Fruit fly (Drosophila melanogaster) whole organism, embryonic: ENCODE measurements around the gene pps.

ENCODE experiments used
- Aef1 ChIP-seq: fragments of 200-800 bp; sonication (Bioruptor generic); IDR thresholded peaks from 3 replicates; pipeline ENCODE4 v1.3.6; 2022; ENCODE audit warnings: missing biosample characterization, missing genetic modification characterization
- Atf6 ChIP-seq: fragments of 200-800 bp; sonication (Bioruptor generic); IDR thresholded peaks from 2 replicates; pipeline ENCODE4 v1.3.6; 2022; ENCODE audit warnings: missing biosample characterization, missing genetic modification characterization
- CG10147 ChIP-seq: fragments of 200-800 bp; sonication (Bioruptor generic); optimal IDR thresholded peaks from 2 replicates; lab custom pipeline; 2019; ENCODE audit warnings: missing biosample characterization, mild to moderate bottlenecking, missing genetic modification characterization, moderate library complexity
- CG10267 ChIP-seq: fragments of 200-800 bp; sonication (Bioruptor generic); optimal IDR thresholded peaks from 2 replicates; lab custom pipeline; 2018; ENCODE audit warnings: missing biosample characterization, mild to moderate bottlenecking, missing genetic modification characterization, moderate library complexity
- CG12299 ChIP-seq: fragments of 200-800 bp; sonication (Bioruptor generic); optimal IDR thresholded peaks from 2 replicates; lab custom pipeline; 2018; ENCODE audit warnings: missing biosample characterization, mild to moderate bottlenecking, missing genetic modification characterization
- CG1233 ChIP-seq: fragments of 200-800 bp; sonication (Bioruptor generic); optimal IDR thresholded peaks from 4 replicates; lab custom pipeline; 2018; ENCODE audit warnings: missing biosample characterization, mild to moderate bottlenecking, missing genetic modification characterization
- CG13123 ChIP-seq: fragments of 200-800 bp; sonication (Bioruptor generic); optimal IDR thresholded peaks from 2 replicates; lab custom pipeline; 2016; ENCODE audit warnings: missing biosample characterization, missing genetic modification characterization
- CG13775 ChIP-seq: fragments of 200-800 bp; sonication (Bioruptor generic); optimal IDR thresholded peaks from 3 replicates; lab custom pipeline; 2017; ENCODE audit warnings: missing biosample characterization, mild to moderate bottlenecking, missing genetic modification characterization
- CG14014 ChIP-seq: fragments of 200-800 bp; sonication (Bioruptor generic); IDR thresholded peaks from 2 replicates; pipeline ENCODE4 v1.3.6; 2022; ENCODE audit warnings: missing biosample characterization, missing genetic modification characterization
- CG15479 ChIP-seq: fragments of 200-800 bp; sonication (Bioruptor generic); optimal IDR thresholded peaks from 3 replicates; lab custom pipeline; 2019; ENCODE audit warnings: missing biosample characterization, mild to moderate bottlenecking, missing genetic modification characterization, moderate library complexity
- CG1603 ChIP-seq: fragments of 200-800 bp; sonication (Bioruptor generic); optimal IDR thresholded peaks from 2 replicates; lab custom pipeline; 2019; ENCODE audit warnings: missing biosample characterization, mild to moderate bottlenecking, missing genetic modification characterization, moderate library complexity
- CG17361 ChIP-seq: fragments of 200-800 bp; sonication (Bioruptor generic); IDR thresholded peaks from 3 replicates; pipeline ENCODE4 v1.3.6; 2022; ENCODE audit warnings: missing biosample characterization, missing genetic modification characterization
- CG18011 ChIP-seq: fragments of 200-800 bp; sonication (Bioruptor generic); optimal IDR thresholded peaks from 2 replicates; lab custom pipeline; 2017; ENCODE audit warnings: missing biosample characterization, missing genetic modification characterization, mild to moderate bottlenecking, moderate library complexity, missing genotype
- CG18764 ChIP-seq: fragments of 200-800 bp; sonication (Bioruptor generic); optimal IDR thresholded peaks from 3 replicates; lab custom pipeline; 2016; ENCODE audit warnings: missing biosample characterization, missing genetic modification characterization
- CG2120 ChIP-seq: fragments of 200-800 bp; sonication (Bioruptor generic); optimal IDR thresholded peaks from 3 replicates; lab custom pipeline; 2016; ENCODE audit warnings: missing biosample characterization, missing genetic modification characterization
- CG2202 ChIP-seq: fragments of 200-800 bp; sonication (Bioruptor generic); optimal IDR thresholded peaks from 2 replicates; lab custom pipeline; 2018; ENCODE audit warnings: missing biosample characterization, mild to moderate bottlenecking, missing genetic modification characterization
- CG2712 ChIP-seq: fragments of 200-800 bp; optimal IDR thresholded peaks from 3 replicates; lab custom pipeline; 2019; ENCODE audit warnings: missing biosample characterization, mild to moderate bottlenecking, missing genetic modification characterization, moderate library complexity
- CG31224 ChIP-seq: fragments of 200-800 bp; sonication (Bioruptor generic); IDR thresholded peaks from 2 replicates; pipeline ENCODE4 v1.3.6; 2022; ENCODE audit warnings: missing biosample characterization, missing genetic modification characterization
- CG3407 ChIP-seq: fragments of 200-800 bp; sonication (Bioruptor generic); optimal IDR thresholded peaks from 2 replicates; lab custom pipeline; 2018; ENCODE audit warnings: missing biosample characterization, mild to moderate bottlenecking, missing genetic modification characterization
- CG4617 ChIP-seq: fragments of 200-800 bp; sonication (Bioruptor generic); optimal IDR thresholded peaks from 3 replicates; lab custom pipeline; 2016; ENCODE audit warnings: missing biosample characterization, missing genetic modification characterization, borderline replicate concordance
- CG6854 ChIP-seq: fragments of 200-800 bp; sonication (Bioruptor generic); optimal IDR thresholded peaks from 3 replicates; lab custom pipeline; 2017; ENCODE audit warnings: missing biosample characterization, mild to moderate bottlenecking, missing genetic modification characterization
- CG7372 ChIP-seq: fragments of 200-800 bp; sonication (Bioruptor generic); IDR thresholded peaks from 2 replicates; pipeline ENCODE4 v1.3.6; 2022; ENCODE audit warnings: missing biosample characterization, missing genetic modification characterization
- CG8359 ChIP-seq: fragments of 200-800 bp; sonication (Bioruptor generic); optimal IDR thresholded peaks from 2 replicates; lab custom pipeline; 2017; ENCODE audit warnings: missing biosample characterization, mild to moderate bottlenecking, missing genetic modification characterization, borderline replicate concordance
- CG9797 ChIP-seq: fragments of 200-800 bp; sonication (Bioruptor generic); optimal IDR thresholded peaks from 3 replicates; lab custom pipeline; 2018; ENCODE audit warnings: missing biosample characterization, mild to moderate bottlenecking, missing genetic modification characterization
- CTCF ChIP-seq: fragments of 200-800 bp; sonication (Bioruptor generic); optimal IDR thresholded peaks from 2 replicates; lab custom pipeline; 2017; ENCODE audit warnings: missing biosample characterization, mild to moderate bottlenecking, missing genetic modification characterization, moderate library complexity
- Chrac-16 ChIP-seq: fragments of 200-800 bp; sonication (Bioruptor generic); optimal IDR thresholded peaks from 3 replicates; lab custom pipeline; 2016; ENCODE audit warnings: missing biosample characterization, missing genetic modification characterization
- Dip3 ChIP-seq: fragments of 200-800 bp; sonication (Bioruptor generic); optimal IDR thresholded peaks from 3 replicates; lab custom pipeline; 2016; ENCODE audit warnings: missing biosample characterization, missing genetic modification characterization
- Dll ChIP-seq: fragments of 200-800 bp; sonication (Bioruptor generic); IDR thresholded peaks from 4 replicates; pipeline ENCODE4 v1.3.6; 2022; ENCODE audit warnings: missing biosample characterization, missing genetic modification characterization; ENCODE audit not compliant: partially characterized antibody
- Drgx ChIP-seq: fragments of 200-800 bp; sonication (Bioruptor generic); IDR thresholded peaks from 2 replicates; pipeline ENCODE4 v1.3.6; 2022; ENCODE audit warnings: missing biosample characterization, missing genetic modification characterization
- Fer2 ChIP-seq: fragments of 200-800 bp; sonication (Bioruptor generic); optimal IDR thresholded peaks from 2 replicates; lab custom pipeline; 2018; ENCODE audit warnings: missing biosample characterization, mild to moderate bottlenecking, missing genetic modification characterization, moderate library complexity
- Hand ChIP-seq: fragments of 200-800 bp; sonication (Bioruptor generic); optimal IDR thresholded peaks from 2 replicates; lab custom pipeline; 2017; ENCODE audit warnings: mild to moderate bottlenecking, missing biosample characterization, missing genetic modification reagents, missing genetic modification characterization
- Hmr ChIP-seq: fragments of 200-800 bp; sonication (Bioruptor generic); optimal IDR thresholded peaks from 3 replicates; lab custom pipeline; 2017; ENCODE audit warnings: mild to moderate bottlenecking, missing biosample characterization, missing genetic modification reagents, missing genetic modification characterization
- Hr78 ChIP-seq, 2 experiments: fragments of 200-800 bp in 1 of 2; fragments of >200 bp in 1 of 2; sonication (Bioruptor generic) in 1 of 2; optimal IDR thresholded peaks; 2 replicates each; lab custom pipeline; 2017 to 2019; ENCODE audit warnings: missing biosample characterization in 2 of 2, missing genetic modification characterization in 2 of 2, mild to moderate bottlenecking in 1 of 2, moderate library complexity in 1 of 2
- Mad ChIP-seq: fragments of 200-800 bp; sonication (Bioruptor generic); optimal IDR thresholded peaks from 2 replicates; lab custom pipeline; 2016; ENCODE audit warnings: missing biosample characterization, missing genetic modification characterization
- Mes4 ChIP-seq: fragments of 200-800 bp; sonication (Bioruptor generic); optimal IDR thresholded peaks from 2 replicates; lab custom pipeline; 2016; ENCODE audit warnings: missing biosample characterization, missing genetic modification characterization
- NFAT ChIP-seq: fragments of 200-800 bp; sonication (Bioruptor generic); IDR thresholded peaks from 2 replicates; pipeline ENCODE4 v1.3.6; 2022; ENCODE audit warnings: missing biosample characterization, missing genetic modification characterization
- Nf-YB ChIP-seq: fragments of 200-800 bp; sonication (Bioruptor generic); optimal IDR thresholded peaks from 3 replicates; lab custom pipeline; 2019; ENCODE audit warnings: missing biosample characterization, mild to moderate bottlenecking, missing genetic modification characterization, moderate library complexity
- Side ChIP-seq: fragments of 200-800 bp; sonication (Bioruptor generic); optimal IDR thresholded peaks from 2 replicates; lab custom pipeline; 2016; ENCODE audit warnings: missing biosample characterization, missing genetic modification characterization
- cg ChIP-seq: fragments of 200-800 bp; sonication (Bioruptor generic); optimal IDR thresholded peaks from 3 replicates; lab custom pipeline; 2019; ENCODE audit warnings: missing biosample characterization, mild to moderate bottlenecking, missing genetic modification characterization, moderate library complexity
- crc ChIP-seq: fragments of 200-800 bp; sonication (Bioruptor generic); optimal IDR thresholded peaks from 2 replicates; lab custom pipeline; 2016; ENCODE audit warnings: missing biosample characterization, missing genetic modification characterization
- gcm ChIP-seq: fragments of 200-800 bp; sonication (Bioruptor generic); optimal IDR thresholded peaks from 2 replicates; lab custom pipeline; 2019; ENCODE audit warnings: missing biosample characterization, mild to moderate bottlenecking, missing genetic modification characterization, moderate library complexity
- gfzf ChIP-seq: fragments of 200-800 bp; sonication (Bioruptor generic); optimal IDR thresholded peaks from 2 replicates; lab custom pipeline; 2016; ENCODE audit warnings: missing biosample characterization, mild to moderate bottlenecking, missing genetic modification characterization, moderate library complexity
- gsb-n ChIP-seq: fragments of 200-800 bp; sonication (Bioruptor generic); optimal IDR thresholded peaks from 3 replicates; lab custom pipeline; 2018; ENCODE audit warnings: missing biosample characterization, mild to moderate bottlenecking, missing genetic modification characterization
- jigr1 ChIP-seq: fragments of 200-800 bp; sonication (Bioruptor generic); IDR thresholded peaks from 3 replicates; pipeline ENCODE4 v1.3.6; 2022; ENCODE audit warnings: missing biosample characterization, missing genetic modification characterization
- lola ChIP-seq, 3 experiments: fragments of >200 bp in 2 of 3; fragments of 200-800 bp in 1 of 3; sonication (Bioruptor generic) in 1 of 3; optimal IDR thresholded peaks; 2 replicates each; lab custom pipeline; 2017 to 2019; ENCODE audit warnings: missing biosample characterization in 3 of 3, missing genetic modification characterization in 3 of 3, mild to moderate bottlenecking in 1 of 3, moderate library complexity in 1 of 3
- odd ChIP-seq: fragments of 200-800 bp; sonication (Bioruptor generic); optimal IDR thresholded peaks from 2 replicates; lab custom pipeline; 2017; ENCODE audit warnings: missing biosample characterization, mild to moderate bottlenecking, missing genetic modification characterization
- pnt ChIP-seq: fragments of 200-800 bp; sonication (Bioruptor generic); optimal IDR thresholded peaks from 3 replicates; lab custom pipeline; 2016; ENCODE audit warnings: missing biosample characterization, missing genetic modification characterization
- sens ChIP-seq: fragments of 200-800 bp; sonication (Bioruptor generic); peaks from one replicate; lab custom pipeline; 2016; ENCODE audit warnings: missing biosample characterization, missing genetic modification characterization
- stc ChIP-seq: fragments of 200-800 bp; sonication (Bioruptor generic); IDR thresholded peaks from 2 replicates; pipeline ENCODE4 v1.3.6; 2022; ENCODE audit warnings: missing biosample characterization, missing genetic modification characterization
- stwl ChIP-seq: fragments of 200-800 bp; sonication (Bioruptor generic); optimal IDR thresholded peaks from 3 replicates; lab custom pipeline; 2018; ENCODE audit warnings: missing biosample characterization, mild to moderate bottlenecking, missing genetic modification characterization, moderate library complexity
- trh ChIP-seq: fragments of 200-800 bp; sonication (Bioruptor generic); optimal IDR thresholded peaks from 2 replicates; lab custom pipeline; 2016; ENCODE audit warnings: missing biosample characterization, missing genetic modification characterization

The pps gene

dm6 chr3R:12413274-12413958 lies at the start of gene pps, which contains the start of gene Dip-C (continued):
- TF ChIP-seq CG31224 (GFP tag; lab: Robert Waterston, UW): no peak
- no peak for TF ChIP-seq gsb-n (tag; lab: Kevin White, UChicago)
- peak; percentile 80 for TF ChIP-seq gfzf (GFP tag; lab: Kevin White, UChicago)
- TF ChIP-seq CG2202 (tag; lab: Kevin White, UChicago): no peak
- no peak for TF ChIP-seq lola (GFP tag; optimal IDR thresholded peaks at IDR 0.05; lab: Kevin White, UChicago)
- TF ChIP-seq cg (GFP tag; lab: Kevin White, UChicago): no peak
- TF ChIP-seq stwl (tag; lab: Kevin White, UChicago): peak; percentile 91
- no peak for TF ChIP-seq CG17361 (GFP tag; lab: Robert Waterston, UW)
- no peak for TF ChIP-seq CG13123
- TF ChIP-seq sens: no peak
- TF ChIP-seq Drgx: no peak
- no peak for TF ChIP-seq CG3407 (GFP tag; lab: Kevin White, UChicago)
- TF ChIP-seq Hr78 (GFP tag; optimal IDR thresholded peaks at IDR 0.05; lab: Kevin White, UChicago): no peak
- no peak for TF ChIP-seq Dip3 (GFP tag; lab: Kevin White, UChicago)
- no peak for TF ChIP-seq NFAT (GFP tag; lab: Robert Waterston, UW)
- TF ChIP-seq CG10147 (GFP tag; lab: Kevin White, UChicago): no peak
- TF ChIP-seq Side (GFP tag; lab: Kevin White, UChicago): no peak
- no peak for TF ChIP-seq CG15479 (GFP tag; lab: Kevin White, UChicago)
- no peak for TF ChIP-seq CG8359 (GFP tag; lab: Kevin White, UChicago)
- TF ChIP-seq odd (GFP tag; lab: Kevin White, UChicago): no peak
- no peak for TF ChIP-seq Aef1
- TF ChIP-seq Dll (GFP tag; lab: Robert Waterston, UW): peak; percentile 75
- TF ChIP-seq CG1233 (GFP tag; lab: Kevin White, UChicago): no peak
- TF ChIP-seq Nf-YB (GFP tag; lab: Kevin White, UChicago): no peak
- TF ChIP-seq CG18764: no peak
- no peak for TF ChIP-seq CG14014
- no peak for TF ChIP-seq CG7372 (GFP tag; lab: Robert Waterston, UW)
- no peak for TF ChIP-seq Chrac-16 (GFP tag; lab: Kevin White, UChicago)
- no peak for TF ChIP-seq Mad (GFP tag; lab: Kevin White, UChicago)
- no peak for TF ChIP-seq CG2120 (GFP tag; lab: Kevin White, UChicago)
- no peak for TF ChIP-seq pnt
- TF ChIP-seq jigr1: no peak
- TF ChIP-seq CG4617 (GFP tag; lab: Kevin White, UChicago): peak; percentile 85
- no peak for TF ChIP-seq Mes4 (GFP tag; lab: Kevin White, UChicago)
- peak; percentile 70 for TF ChIP-seq CG9797 (GFP tag; lab: Kevin White, UChicago)
- no peak for TF ChIP-seq crc (GFP tag; lab: Kevin White, UChicago)
- no peak for TF ChIP-seq CTCF (GFP tag; lab: Kevin White, UChicago)
- TF ChIP-seq stc: no peak
- TF ChIP-seq Hmr: no peak
- no peak for TF ChIP-seq CG18011 (GFP tag; lab: Kevin White, UChicago)
- TF ChIP-seq Atf6 (GFP tag; lab: Robert Waterston, UW): no peak
- TF ChIP-seq trh (GFP tag; lab: Kevin White, UChicago): no peak
- TF ChIP-seq CG1603 (tag; lab: Kevin White, UChicago): no peak
- TF ChIP-seq CG13775 (GFP tag; lab: Kevin White, UChicago): no peak
- no peak for TF ChIP-seq CG2712 (tag; lab: Kevin White, UChicago)
- TF ChIP-seq CG10267 (tag; lab: Kevin White, UChicago): no peak
- no peak for TF ChIP-seq CG12299 (tag; lab: Kevin White, UChicago)
- no peak for TF ChIP-seq Fer2
- TF ChIP-seq CG6854 (GFP tag; lab: Kevin White, UChicago): no peak
- TF ChIP-seq gcm (GFP tag; lab: Kevin White, UChicago): peak; percentile 60
- no peak for TF ChIP-seq Hand
